Worm (Caenorhabditis elegans): Measurements from ENCODE around the gene R09F10.1.

DNA sequence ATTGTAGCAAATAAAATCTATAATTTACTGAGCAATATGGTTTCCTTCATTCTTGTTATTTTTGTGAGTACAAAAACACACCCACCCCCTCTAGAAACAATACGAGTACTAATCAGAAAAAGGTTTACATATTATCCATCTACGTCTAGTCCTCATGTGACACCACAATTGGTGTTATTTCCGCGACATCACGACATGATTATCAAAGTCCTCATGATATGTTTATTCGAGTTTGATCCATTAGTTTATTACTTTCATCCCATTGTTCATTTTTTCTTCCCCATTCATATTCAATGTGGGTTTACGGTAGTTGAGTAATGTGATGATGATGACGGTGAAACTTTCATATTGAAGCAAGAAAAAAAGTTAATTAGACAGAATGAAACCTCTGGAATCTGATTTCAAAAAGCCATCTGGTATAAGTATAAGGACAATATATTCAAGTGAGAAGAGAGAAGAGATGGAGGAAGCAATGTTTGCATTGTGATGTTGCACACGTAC, 30.9 kb downstream of the R09F10.1 start:
- TF ChIP-seq W03F9.2 (tag; optimal IDR thresholded peaks at IDR 0.05) (no peak), him-1 (tag; optimal IDR thresholded peaks at IDR 0.05) (no peak), dao-5 (tag; optimal IDR thresholded peaks at IDR 0.05) (no peak)

All from whole organism, L4/young adult.